Fruit fly (Drosophila melanogaster) whole organism, embryonic: ENCODE data around the gene CG14142.

Source experiments
- BEAF-32 ChIP-seq: fragments of 200-800 bp; sonication (Bioruptor generic); optimal IDR thresholded peaks from 3 replicates; lab custom pipeline; 2017; ENCODE audit warnings: missing biosample characterization, missing genetic modification characterization, mild to moderate bottlenecking, moderate library complexity, missing genetic modification reagents
- CG10147 ChIP-seq: fragments of 200-800 bp; sonication (Bioruptor generic); optimal IDR thresholded peaks from 2 replicates; lab custom pipeline; 2019; ENCODE audit warnings: missing biosample characterization, mild to moderate bottlenecking, missing genetic modification characterization, moderate library complexity
- CG12104 ChIP-seq: fragments of 200-800 bp; sonication (Bioruptor generic); optimal IDR thresholded peaks from 3 replicates; lab custom pipeline; 2016; ENCODE audit warnings: missing biosample characterization, missing genetic modification characterization
- CG12299 ChIP-seq: fragments of 200-800 bp; sonication (Bioruptor generic); optimal IDR thresholded peaks from 2 replicates; lab custom pipeline; 2018; ENCODE audit warnings: missing biosample characterization, mild to moderate bottlenecking, missing genetic modification characterization
- CG1233 ChIP-seq: fragments of 200-800 bp; sonication (Bioruptor generic); optimal IDR thresholded peaks from 4 replicates; lab custom pipeline; 2018; ENCODE audit warnings: missing biosample characterization, mild to moderate bottlenecking, missing genetic modification characterization
- CG12942 ChIP-seq: fragments of 200-800 bp; sonication (Bioruptor generic); optimal IDR thresholded peaks from 3 replicates; lab custom pipeline; 2016; ENCODE audit warnings: missing biosample characterization, missing genetic modification characterization
- CG13123 ChIP-seq: fragments of 200-800 bp; sonication (Bioruptor generic); optimal IDR thresholded peaks from 2 replicates; lab custom pipeline; 2016; ENCODE audit warnings: missing biosample characterization, missing genetic modification characterization
- CG14014 ChIP-seq: fragments of 200-800 bp; sonication (Bioruptor generic); IDR thresholded peaks from 2 replicates; pipeline ENCODE4 v1.3.6; 2022; ENCODE audit warnings: missing biosample characterization, missing genetic modification characterization
- CG16779 ChIP-seq: fragments of 200-800 bp; sonication (Bioruptor generic); IDR thresholded peaks from 2 replicates; pipeline ENCODE4 v1.3.6; 2022; ENCODE audit warnings: missing biosample characterization, missing genetic modification characterization
- CG2129 ChIP-seq: fragments of 200-800 bp; sonication (Bioruptor generic); IDR thresholded peaks from 2 replicates; pipeline ENCODE4 v1.3.6; 2022; ENCODE audit warnings: missing biosample characterization, missing genetic modification characterization; ENCODE audit not compliant: partially characterized antibody
- CG31224 ChIP-seq: fragments of 200-800 bp; sonication (Bioruptor generic); IDR thresholded peaks from 2 replicates; pipeline ENCODE4 v1.3.6; 2022; ENCODE audit warnings: missing biosample characterization, missing genetic modification characterization
- CG6254 ChIP-seq: fragments of 200-800 bp; sonication (Bioruptor generic); optimal IDR thresholded peaks from 3 replicates; lab custom pipeline; 2017; ENCODE audit warnings: mild to moderate bottlenecking, missing biosample characterization, missing genetic modification reagents, missing genetic modification characterization
- CG7987 ChIP-seq: fragments of 200-800 bp; sonication (Bioruptor generic); optimal IDR thresholded peaks from 2 replicates; lab custom pipeline; 2018; ENCODE audit warnings: missing biosample characterization, mild to moderate bottlenecking, missing genetic modification characterization, moderate library complexity
- CG8765 ChIP-seq: fragments of 200-800 bp; sonication (Bioruptor generic); IDR thresholded peaks from 2 replicates; pipeline ENCODE4 v1.3.6; 2022; ENCODE audit warnings: missing biosample characterization, missing genetic modification characterization
- CG8944 ChIP-seq: fragments of 200-800 bp; sonication (Bioruptor generic); optimal IDR thresholded peaks from 3 replicates; lab custom pipeline; 2016; ENCODE audit warnings: missing biosample characterization, missing genetic modification characterization
- Dek ChIP-seq: fragments of 200-800 bp; sonication (Bioruptor generic); optimal IDR thresholded peaks from 3 replicates; lab custom pipeline; 2019; ENCODE audit warnings: missing biosample characterization, mild to moderate bottlenecking, missing genetic modification characterization, moderate library complexity
- Fer1 ChIP-seq: fragments of 200-800 bp; sonication (Bioruptor generic); optimal IDR thresholded peaks from 2 replicates; lab custom pipeline; 2017; ENCODE audit warnings: missing biosample characterization, mild to moderate bottlenecking, missing genetic modification characterization
- Gsc ChIP-seq: fragments of 200-800 bp; sonication (Bioruptor generic); IDR thresholded peaks from 2 replicates; pipeline ENCODE4 v1.3.6; 2022; ENCODE audit warnings: missing biosample characterization, missing genetic modification characterization
- H15 ChIP-seq: fragments of 200-800 bp; sonication (Bioruptor generic); IDR thresholded peaks from 3 replicates; pipeline ENCODE4 v1.3.6; 2022; ENCODE audit warnings: missing biosample characterization, missing genetic modification characterization
- HLH3B ChIP-seq: fragments of 200-800 bp; sonication (Bioruptor generic); IDR thresholded peaks from 2 replicates; pipeline ENCODE4 v1.3.6; 2022; ENCODE audit warnings: missing biosample characterization, missing genetic modification characterization
- Hr51 ChIP-seq, 2 experiments: fragments of 200-800 bp; sonication (Bioruptor generic); optimal IDR thresholded peaks; 2 replicates in 1 of 2; 3 replicates in 1 of 2; lab custom pipeline; 2016 to 2018; ENCODE audit warnings: missing biosample characterization in 2 of 2, missing genetic modification characterization in 2 of 2, mild to moderate bottlenecking in 1 of 2, moderate library complexity in 1 of 2
- Lhr ChIP-seq: fragments of 200-800 bp; sonication (Bioruptor generic); optimal IDR thresholded peaks from 3 replicates; lab custom pipeline; 2017; ENCODE audit warnings: mild to moderate bottlenecking, missing biosample characterization, missing genetic modification reagents, missing genetic modification characterization
- Nf-YA ChIP-seq: fragments of 200-800 bp; sonication (Bioruptor generic); IDR thresholded peaks from 2 replicates; pipeline ENCODE4 v1.3.6; 2022; ENCODE audit warnings: missing biosample characterization, missing genetic modification characterization
- Nf-YC ChIP-seq: fragments of 200-800 bp; optimal IDR thresholded peaks from 3 replicates; lab custom pipeline; 2019; ENCODE audit warnings: missing biosample characterization, mild to moderate bottlenecking, missing genetic modification characterization, moderate library complexity
- Oli ChIP-seq: fragments of 200-800 bp; sonication (Bioruptor generic); optimal IDR thresholded peaks from 2 replicates; lab custom pipeline; 2018; ENCODE audit warnings: missing biosample characterization, mild to moderate bottlenecking, missing genetic modification characterization, moderate library complexity
- Sry-β ChIP-seq: fragments of 200-800 bp; sonication (Bioruptor generic); optimal IDR thresholded peaks from 2 replicates; lab custom pipeline; 2018; ENCODE audit warnings: missing biosample characterization, mild to moderate bottlenecking, missing genetic modification characterization, moderate library complexity
- Sry-δ ChIP-seq: fragments of 200-800 bp; sonication (Bioruptor generic); optimal IDR thresholded peaks from 2 replicates; lab custom pipeline; 2016; ENCODE audit warnings: missing biosample characterization, missing genetic modification characterization
- ab ChIP-seq: fragments of 200-800 bp; sonication (Bioruptor generic); optimal IDR thresholded peaks from 2 replicates; lab custom pipeline; 2016; ENCODE audit warnings: missing biosample characterization, missing genetic modification characterization
- ash1 ChIP-seq: fragments of 200-800 bp; sonication (Bioruptor generic); optimal IDR thresholded peaks from 2 replicates; lab custom pipeline; 2018; ENCODE audit warnings: missing biosample characterization, mild to moderate bottlenecking, missing genetic modification characterization
- bigmax ChIP-seq: fragments of 200-800 bp; sonication (Bioruptor generic); optimal IDR thresholded peaks from 2 replicates; lab custom pipeline; 2018; ENCODE audit warnings: missing biosample characterization, mild to moderate bottlenecking, missing genetic modification characterization
- chif ChIP-seq, 2 experiments: fragments of 200-800 bp; sonication (Bioruptor generic); optimal IDR thresholded peaks; 3 replicates each; lab custom pipeline; 2016; ENCODE audit warnings: missing biosample characterization in 2 of 2, missing genetic modification characterization in 2 of 2
- croc ChIP-seq: fragments of 200-800 bp; sonication (Bioruptor generic); conservative IDR thresholded peaks from 3 replicates; pipeline ENCODE4 v1.3.6; 2022; ENCODE audit warnings: missing biosample characterization, missing genetic modification characterization
- crp ChIP-seq, 2 experiments: fragments of 200-800 bp; sonication (Bioruptor generic); optimal IDR thresholded peaks; 2 replicates in 1 of 2; 3 replicates in 1 of 2; lab custom pipeline; 2017; ENCODE audit warnings: missing biosample characterization in 2 of 2, missing genetic modification characterization in 2 of 2, mild to moderate bottlenecking in 1 of 2, moderate library complexity in 1 of 2
- dmrt99B ChIP-seq: fragments of 200-800 bp; sonication (Bioruptor generic); optimal IDR thresholded peaks from 2 replicates; lab custom pipeline; 2018; ENCODE audit warnings: missing biosample characterization, mild to moderate bottlenecking, missing genetic modification characterization, moderate library complexity
- fru ChIP-seq: fragments of >200 bp; optimal IDR thresholded peaks from 2 replicates; lab custom pipeline; 2017
- hbn ChIP-seq: fragments of 200-800 bp; sonication (Bioruptor generic); IDR thresholded peaks from 2 replicates; pipeline ENCODE4 v1.3.6; 2022; ENCODE audit warnings: missing biosample characterization, missing genetic modification characterization; ENCODE audit not compliant: partially characterized antibody
- kay ChIP-seq: fragments of 200-800 bp; sonication (Bioruptor generic); optimal IDR thresholded peaks from 2 replicates; lab custom pipeline; 2016; ENCODE audit warnings: missing biosample characterization, missing genetic modification characterization
- luna ChIP-seq: fragments of 200-800 bp; sonication (Bioruptor generic); optimal IDR thresholded peaks from 2 replicates; lab custom pipeline; 2016; ENCODE audit warnings: missing biosample characterization, missing genetic modification characterization
- pb ChIP-seq: fragments of 200-800 bp; sonication (Bioruptor generic); optimal IDR thresholded peaks from 3 replicates; lab custom pipeline; 2016; ENCODE audit warnings: missing biosample characterization, missing genetic modification characterization
- pzg ChIP-seq: fragments of 200-800 bp; sonication (Bioruptor generic); optimal IDR thresholded peaks from 3 replicates; lab custom pipeline; 2018; ENCODE audit warnings: missing biosample characterization, mild to moderate bottlenecking, missing genetic modification characterization, moderate library complexity
- run ChIP-seq: fragments of 200-800 bp; sonication (Bioruptor generic); optimal IDR thresholded peaks from 3 replicates; lab custom pipeline; 2018; ENCODE audit warnings: missing biosample characterization, mild to moderate bottlenecking, missing genetic modification characterization
- sisA ChIP-seq: fragments of 200-800 bp; sonication (Bioruptor generic); IDR thresholded peaks from 2 replicates; pipeline ENCODE4 v1.3.6; 2022; ENCODE audit warnings: missing biosample characterization, missing genetic modification characterization
- slp2 ChIP-seq: fragments of 200-800 bp; sonication (Bioruptor generic); optimal IDR thresholded peaks from 2 replicates; lab custom pipeline; 2016; ENCODE audit warnings: missing biosample characterization, missing genetic modification characterization
- sr ChIP-seq: fragments of 200-800 bp; sonication (Bioruptor generic); IDR thresholded peaks from 3 replicates; pipeline ENCODE4 v1.3.6; 2022; ENCODE audit warnings: missing biosample characterization, missing genetic modification characterization
- stc ChIP-seq: fragments of 200-800 bp; sonication (Bioruptor generic); IDR thresholded peaks from 2 replicates; pipeline ENCODE4 v1.3.6; 2022; ENCODE audit warnings: missing biosample characterization, missing genetic modification characterization
- wek ChIP-seq: fragments of 200-800 bp; sonication (Bioruptor generic); optimal IDR thresholded peaks from 3 replicates; lab custom pipeline; 2018; ENCODE audit warnings: missing biosample characterization, mild to moderate bottlenecking, missing genetic modification characterization, moderate library complexity
- wor ChIP-seq: fragments of 200-800 bp; sonication (Bioruptor generic); IDR thresholded peaks from 2 replicates; pipeline ENCODE4 v1.3.6; 2022; ENCODE audit warnings: missing biosample characterization, missing genetic modification characterization
- z ChIP-seq: fragments of 200-800 bp; sonication (Bioruptor generic); IDR thresholded peaks from 3 replicates; pipeline ENCODE4 v1.3.6; 2022; ENCODE audit warnings: missing biosample characterization, missing genetic modification characterization
- zen ChIP-seq: fragments of 200-800 bp; sonication (Bioruptor generic); optimal IDR thresholded peaks from 3 replicates; lab custom pipeline; 2018; ENCODE audit warnings: missing biosample characterization, mild to moderate bottlenecking, missing genetic modification characterization, moderate library complexity

Gene CG14142

DNA sequence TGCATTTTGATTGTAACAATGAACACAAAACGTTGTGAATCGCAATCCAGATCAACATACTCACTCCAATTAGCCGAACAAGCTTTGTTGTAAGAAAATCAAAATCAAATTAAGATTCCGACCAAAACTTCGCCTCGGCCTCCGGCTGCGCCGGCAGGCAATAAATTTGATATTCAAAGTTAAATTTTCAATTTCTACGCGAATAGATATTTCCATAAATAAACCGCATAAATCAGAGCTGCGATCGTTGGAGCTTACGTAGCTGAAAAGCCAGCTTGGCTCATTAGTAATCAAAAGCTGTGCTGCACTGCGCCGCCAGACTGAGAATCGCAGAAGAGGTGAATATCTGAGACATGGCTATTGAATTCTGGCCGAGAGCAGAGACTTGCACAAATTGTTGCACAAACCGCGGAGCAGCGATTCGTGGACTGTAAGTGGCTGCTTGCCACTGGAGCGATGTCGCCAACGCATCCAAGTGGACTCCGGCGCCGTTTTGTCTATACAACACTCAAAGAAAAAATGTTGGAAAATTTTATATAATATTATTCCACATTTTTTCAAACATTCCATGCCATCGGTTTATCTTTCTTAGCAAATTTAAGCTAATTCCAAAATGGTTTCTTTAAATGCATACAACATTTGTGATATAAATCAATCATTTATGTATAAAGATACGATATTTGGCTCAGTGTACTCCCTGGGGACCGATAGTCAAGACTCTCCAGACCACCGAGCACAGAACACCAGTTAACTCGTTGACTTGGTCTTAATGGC is 24.6 kb upstream of the CG14142 start (continued):
- no peak for TF ChIP-seq z (GFP tag; lab: Robert Waterston, UW)
- no peak; the same call in 1 of the 2 replicates for TF ChIP-seq sisA (GFP tag; lab: Robert Waterston, UW)
- peak; percentile 24; the same call in 1 of the 2 replicates for TF ChIP-seq wor (GFP tag; lab: Robert Waterston, UW)
- no peak for TF ChIP-seq CG8944
- TF ChIP-seq stc (GFP tag; lab: Robert Waterston, UW), result no peak
- TF ChIP-seq Hr51 (GFP tag; optimal IDR thresholded peaks at IDR 0.05; lab: Kevin White, UChicago), result peak in 1 of 2 experiments; percentile 65
- no peak for TF ChIP-seq CG12104 (GFP tag; lab: Kevin White, UChicago)
- no peak for TF ChIP-seq bigmax
- no peak for TF ChIP-seq Sry-β (GFP tag; lab: Kevin White, UChicago)
- no peak for TF ChIP-seq Lhr
- no peak for TF ChIP-seq ash1 (GFP tag; lab: Kevin White, UChicago)
- TF ChIP-seq HLH3B, result 0 out of 2 replicates have a peak, but pooled peaks have one; percentile 34
- TF ChIP-seq Nf-YC (tag; lab: Kevin White, UChicago), result no peak
- no peak for TF ChIP-seq pb
- TF ChIP-seq ab (GFP tag; lab: Kevin White, UChicago), result no peak
- TF ChIP-seq CG16779, result no peak
- no peak for TF ChIP-seq CG12942 (GFP tag; lab: Kevin White, UChicago)
- peak; percentile 56 for TF ChIP-seq CG6254 (GFP tag; lab: Kevin White, UChicago)
- TF ChIP-seq run (tag; lab: Kevin White, UChicago), result no peak
- TF ChIP-seq chif (GFP tag; optimal IDR thresholded peaks at IDR 0.05; lab: Kevin White, UChicago), result peak in 1 of 2 experiments; percentile 2
- TF ChIP-seq crp (GFP tag; optimal IDR thresholded peaks at IDR 0.05; lab: Kevin White, UChicago), result no peak
- no peak for TF ChIP-seq kay (GFP tag; lab: Kevin White, UChicago)
- TF ChIP-seq wek (GFP tag; lab: Kevin White, UChicago), result no peak
- no peak for TF ChIP-seq pzg (GFP tag; lab: Kevin White, UChicago)
- no peak for TF ChIP-seq Fer1
- TF ChIP-seq CG7987, result no peak
- TF ChIP-seq hbn, result no peak
- TF ChIP-seq Oli (tag; lab: Kevin White, UChicago), result peak; percentile 53
- no peak for TF ChIP-seq CG1233 (GFP tag; lab: Kevin White, UChicago)
- no peak for TF ChIP-seq sr
- TF ChIP-seq CG2129, result no peak
- no peak for TF ChIP-seq CG31224 (GFP tag; lab: Robert Waterston, UW)
- TF ChIP-seq slp2, result no peak
- TF ChIP-seq CG13123 (GFP tag; lab: Kevin White, UChicago), result no peak
- no peak for TF ChIP-seq CG12299 (tag; lab: Kevin White, UChicago)
- TF ChIP-seq Sry-δ (GFP tag; lab: Kevin White, UChicago), result no peak
- no peak for TF ChIP-seq luna (GFP tag; lab: Kevin White, UChicago)
- TF ChIP-seq fru, result no peak
- peak; percentile 22; the same call in 1 of the 2 replicates for TF ChIP-seq CG14014
- no peak for TF ChIP-seq Dek
- TF ChIP-seq H15 (GFP tag; lab: Robert Waterston, UW), result no peak
- TF ChIP-seq Nf-YA (GFP tag; lab: Robert Waterston, UW), result no peak
- 0 out of 3 replicates have a peak, but pooled peaks have one; percentile 13 for TF ChIP-seq croc (GFP tag; lab: Robert Waterston, UW)
- TF ChIP-seq CG8765, result no peak
- TF ChIP-seq Gsc (GFP tag; lab: Robert Waterston, UW), result no peak
- no peak for TF ChIP-seq BEAF-32 (GFP tag; lab: Kevin White, UChicago)
- TF ChIP-seq dmrt99B (tag; lab: Kevin White, UChicago), result peak; percentile 59
- TF ChIP-seq zen, result no peak
- peak; percentile 32 for TF ChIP-seq CG10147 (GFP tag; lab: Kevin White, UChicago)
